Fruit fly (Drosophila melanogaster) Kc167 (cell line): ENCODE data around the gene barc.

Experiments used
- Myc ChIP-seq: fragments of >200 bp; optimal IDR thresholded peaks from 2 replicates; lab custom pipeline; 2017; ENCODE audit warnings: missing external identifiers
- Sin3A ChIP-seq: fragments of >200 bp; optimal IDR thresholded peaks from 2 replicates; lab custom pipeline; 2018; ENCODE audit warnings: missing external identifiers
- h ChIP-seq: fragments of >200 bp; optimal IDR thresholded peaks from 3 replicates; lab custom pipeline; 2018; ENCODE audit warnings: missing external identifiers
- insv ChIP-seq: fragments of >200 bp; optimal IDR thresholded peaks from 3 replicates; lab custom pipeline; 2018; ENCODE audit warnings: missing external identifiers
- psq ChIP-seq: fragments of >200 bp; optimal IDR thresholded peaks from 2 replicates; lab custom pipeline; 2017; ENCODE audit warnings: missing external identifiers
- ttk ChIP-seq: sonication (Bioruptor generic); optimal IDR thresholded peaks from 2 replicates; lab custom pipeline; 2017; ENCODE audit warnings: missing external identifiers

The barc gene

dm6 chr3L:21433098-21433497 is at the start of gene barc, which contains the start of gene Aef1:
Gene barc, minus strand, starts transcription at chr3L:21433134.
Gene Aef1, plus strand, starts transcription at chr3L:21433422.
- no peak for TF ChIP-seq ttk
- peak; percentile 47 for TF ChIP-seq Sin3A (lab: Kevin White, UChicago)
- no peak for TF ChIP-seq psq (lab: Kevin White, UChicago)
- no peak for TF ChIP-seq insv
- no peak for TF ChIP-seq Myc (lab: Kevin White, UChicago)
- no peak for TF ChIP-seq h

DNA sequence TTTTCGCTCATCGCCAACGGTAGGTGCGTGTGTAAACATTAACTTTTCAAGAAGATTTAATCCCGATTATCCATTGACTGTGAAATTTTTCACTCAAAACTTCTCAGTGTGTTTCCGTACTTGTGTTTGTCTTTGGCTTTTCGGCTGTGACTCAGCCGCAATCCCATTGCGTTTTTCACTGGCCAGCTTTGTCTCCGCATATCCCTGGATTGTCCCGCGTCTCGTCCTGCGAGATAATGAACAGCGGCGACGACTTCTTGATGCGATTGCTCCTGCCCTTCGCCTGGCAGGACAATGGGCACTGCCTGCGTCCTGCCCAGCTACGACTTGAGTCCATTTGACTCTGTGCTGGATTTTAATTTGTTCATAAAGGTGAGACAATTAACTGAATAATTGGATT is 49.2 kb upstream of the barc start:
- TF ChIP-seq Sin3A (lab: Kevin White, UChicago) (no peak), h (no peak), insv (no peak), Myc (lab: Kevin White, UChicago) (no peak), ttk (no peak), psq (lab: Kevin White, UChicago) (no peak)

DNA sequence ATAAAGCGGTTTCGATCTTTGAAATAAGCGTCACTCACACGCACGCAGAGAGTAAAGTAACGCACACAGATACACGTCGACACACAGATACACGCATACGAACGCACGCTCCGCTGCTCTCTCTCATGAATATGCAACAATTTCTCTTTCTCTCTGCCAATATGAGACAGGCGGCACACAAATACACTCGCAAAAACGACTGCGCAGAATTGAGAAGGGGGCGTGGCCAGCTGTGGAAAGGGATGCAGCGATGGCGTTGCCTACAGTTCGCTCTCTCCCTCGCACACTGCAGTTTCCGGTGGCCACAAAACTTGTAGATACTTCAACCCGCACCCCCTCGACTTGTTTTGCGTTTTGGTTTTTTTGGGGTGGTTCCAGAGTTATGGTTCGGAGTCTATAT is 46.7 kb upstream of the barc start:
- TF ChIP-seq ttk: no peak
- TF ChIP-seq psq (lab: Kevin White, UChicago): no peak
- no peak for TF ChIP-seq insv
- TF ChIP-seq h: no peak
- TF ChIP-seq Sin3A (lab: Kevin White, UChicago): no peak
- no peak for TF ChIP-seq Myc (lab: Kevin White, UChicago)

dm6 chr3L:21477866-21478265 is 44.9 kb upstream of the barc start:
- no peak for TF ChIP-seq psq (lab: Kevin White, UChicago)
- TF ChIP-seq Myc (lab: Kevin White, UChicago): no peak
- TF ChIP-seq Sin3A (lab: Kevin White, UChicago): no peak
- TF ChIP-seq h: no peak
- no peak for TF ChIP-seq insv
- TF ChIP-seq ttk: no peak

- TF ChIP-seq h (no peak), insv (no peak), Sin3A (lab: Kevin White, UChicago) (no peak), Myc (lab: Kevin White, UChicago) (no peak), ttk (no peak), psq (lab: Kevin White, UChicago) (no peak)
Observed at dm6 chr3L:21476429-21477006, 43.6 kb upstream of the barc start, which contains the start of gene croc. Gene croc, minus strand, starts transcription at chr3L:21476479.

DNA sequence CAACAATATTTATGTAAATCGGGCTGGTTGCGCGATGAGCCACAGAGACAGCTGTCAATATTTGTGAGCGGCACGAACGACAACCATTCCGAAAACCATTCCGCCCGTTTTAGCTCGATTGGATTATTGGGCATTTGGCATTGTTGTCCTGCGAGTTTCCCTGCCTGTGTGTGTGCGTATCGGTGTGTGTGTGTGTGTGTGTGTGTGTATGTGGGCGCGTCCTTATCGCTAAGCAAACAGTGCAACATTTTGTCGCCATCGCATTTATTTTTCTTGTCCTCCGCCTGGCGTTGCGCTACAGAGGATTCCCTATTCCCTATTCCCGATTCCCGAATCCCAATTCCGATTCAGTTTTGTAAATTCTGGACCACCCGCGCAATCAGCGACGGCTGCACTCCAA is 39.0 kb upstream of the barc start:
- TF ChIP-seq Sin3A (lab: Kevin White, UChicago): no peak

dm6 chr3L:21465261-21466112 is 32.6 kb upstream of the barc start:
- TF ChIP-seq h: no peak
- TF ChIP-seq Myc (lab: Kevin White, UChicago): no peak
- no peak for TF ChIP-seq ttk
- no peak for TF ChIP-seq insv
- TF ChIP-seq psq (lab: Kevin White, UChicago): no peak
- no peak for TF ChIP-seq Sin3A (lab: Kevin White, UChicago)

DNA sequence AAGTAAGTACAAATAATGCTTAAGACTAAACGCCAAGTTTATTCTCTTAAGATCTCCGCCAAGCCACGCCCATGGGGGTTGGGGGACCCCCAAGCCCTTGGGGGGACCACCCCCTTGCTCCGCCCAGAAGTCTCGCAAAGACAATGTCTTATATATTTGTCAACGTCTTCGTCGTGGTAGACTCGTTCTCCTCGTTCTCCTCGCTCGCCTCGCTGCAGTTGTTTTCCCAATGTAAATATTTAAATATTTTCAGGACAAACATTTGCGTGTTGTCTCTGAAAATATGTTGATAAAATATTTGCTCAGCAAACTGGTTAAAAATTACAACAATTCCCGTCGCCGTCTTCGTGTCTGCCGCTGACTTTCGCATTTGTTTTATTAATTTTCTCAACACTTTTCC is 31.3 kb upstream of the barc start:
- TF ChIP-seq ttk (no peak), h (no peak), insv (no peak), psq (lab: Kevin White, UChicago) (no peak), Myc (lab: Kevin White, UChicago) (no peak), Sin3A (lab: Kevin White, UChicago) (no peak)

- TF ChIP-seq ttk (no peak), h (no peak), Myc (lab: Kevin White, UChicago) (no peak), psq (lab: Kevin White, UChicago) (no peak), insv (no peak), Sin3A (lab: Kevin White, UChicago) (no peak)
Observed at dm6 chr3L:21462860-21463259, 29.9 kb upstream of the barc start.

DNA sequence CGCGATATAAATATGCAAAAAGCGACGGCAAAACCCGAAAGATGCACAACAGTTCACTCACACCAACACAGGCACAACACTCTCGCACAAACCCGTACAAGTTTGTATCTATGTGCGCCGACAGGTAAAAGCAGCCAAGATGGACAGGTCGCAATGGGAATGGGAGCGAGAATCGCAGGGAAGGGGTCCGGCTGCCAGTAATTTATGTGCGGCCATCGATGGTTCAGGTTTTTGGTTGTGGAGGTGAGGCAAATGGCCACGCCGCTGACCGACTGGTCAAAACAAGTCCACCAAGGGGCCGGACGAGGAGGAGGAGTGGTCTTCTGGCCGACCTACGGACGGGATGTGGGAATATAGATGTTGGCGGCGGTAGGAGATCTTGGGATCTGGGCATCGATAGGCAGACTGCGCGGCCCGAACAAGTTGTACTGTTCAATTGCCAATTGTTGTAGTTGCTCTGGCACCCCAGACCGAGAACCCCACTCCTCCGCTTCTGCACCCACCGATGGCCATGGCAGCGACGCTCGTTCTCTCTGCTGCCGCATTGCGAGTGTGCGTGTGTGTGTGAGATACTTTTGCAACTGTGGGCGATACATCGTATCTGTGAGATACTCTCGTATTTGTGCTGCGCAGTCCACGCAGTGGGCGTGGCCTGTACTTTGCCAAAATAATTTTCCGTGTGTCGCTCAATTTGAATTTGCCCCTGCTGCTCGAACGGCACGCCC is 27.4 kb upstream of the barc start:
- no peak for TF ChIP-seq Myc (lab: Kevin White, UChicago)
- no peak for TF ChIP-seq insv
- no peak for TF ChIP-seq psq (lab: Kevin White, UChicago)
- TF ChIP-seq h: no peak

DNA sequence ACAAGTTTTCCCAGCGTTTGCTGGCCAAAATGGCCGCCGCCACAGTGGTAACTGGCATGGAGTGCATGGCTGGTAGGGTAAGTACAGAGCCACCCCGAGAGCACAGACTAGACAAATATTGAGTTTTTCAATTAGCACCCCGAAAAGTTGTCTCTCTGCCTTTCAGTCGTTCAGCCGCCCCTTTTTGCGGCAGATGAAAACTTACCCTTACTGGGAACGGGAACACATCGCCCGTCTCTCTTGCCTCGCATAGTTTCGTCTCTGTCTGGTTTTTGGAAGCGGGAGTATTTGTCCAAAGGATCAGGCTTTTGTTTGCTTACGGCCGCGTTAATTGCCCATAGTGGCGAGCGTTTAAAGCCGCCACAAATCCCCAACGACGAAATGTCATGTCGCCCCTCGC is 25.8 kb upstream of the barc start:
- TF ChIP-seq ttk: no peak
- TF ChIP-seq h: no peak
- no peak for TF ChIP-seq insv
- TF ChIP-seq Sin3A (lab: Kevin White, UChicago): no peak
- TF ChIP-seq Myc (lab: Kevin White, UChicago): no peak
- no peak for TF ChIP-seq psq (lab: Kevin White, UChicago)

- TF ChIP-seq h (no peak), psq (lab: Kevin White, UChicago) (no peak), Myc (lab: Kevin White, UChicago) (no peak), Sin3A (lab: Kevin White, UChicago) (no peak), ttk (no peak), insv (no peak)
Observed at dm6 chr3L:21455196-21455595, 22.3 kb upstream of the barc start.
